Fruit fly (Drosophila melanogaster): ENCODE measurements around the gene CG43061.
A peak's percentile ranks its signal among the peaks of the same experiment; 100 is the strongest.

CG43061 gene

DNA sequence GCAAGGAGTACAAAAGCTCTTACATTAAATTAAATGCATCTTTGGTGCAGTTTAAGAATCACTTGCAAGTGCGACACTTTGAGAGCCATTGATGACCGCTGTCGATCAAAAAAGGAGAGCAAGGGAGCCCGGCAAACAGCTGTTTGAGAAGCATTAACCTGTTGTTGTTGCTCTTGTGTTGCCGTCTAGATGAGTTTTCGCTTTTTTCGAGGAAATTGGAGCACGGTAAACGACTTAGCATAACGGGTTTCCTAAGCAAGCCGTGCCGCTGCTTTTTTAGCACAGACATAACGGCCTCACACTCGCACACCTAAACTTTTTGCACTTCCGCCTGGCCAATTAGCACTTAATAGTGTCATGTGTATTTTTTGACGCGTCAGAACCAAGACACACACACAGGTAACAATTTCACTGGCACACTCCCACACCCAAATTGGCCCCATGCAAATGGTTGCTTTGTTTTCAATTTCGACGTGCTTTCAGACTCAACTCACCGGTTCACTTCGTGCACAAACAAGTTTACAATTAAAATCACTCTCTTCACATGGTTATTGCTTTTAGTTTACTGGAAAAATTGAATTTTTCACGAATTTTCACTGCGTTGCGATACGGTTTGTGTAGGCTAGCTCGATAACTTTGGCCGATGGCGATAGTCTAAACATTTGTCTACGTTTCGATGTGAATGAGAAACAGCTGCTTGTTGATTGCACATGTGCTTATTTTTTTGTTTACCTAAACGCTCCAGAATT is 19.1 kb upstream of the CG43061 start, which contains the start of the genes CG10903 and CG2747 (continued):
- no peak for TF ChIP-seq dysf (GFP tag; IDR thresholded peaks at IDR 0.05)
- no peak for TF ChIP-seq HmgD (GFP tag; optimal IDR thresholded peaks at IDR 0.05)
- TF ChIP-seq CG32767 (GFP tag; IDR thresholded peaks at IDR 0.05): no peak
- TF ChIP-seq HmgZ (tag; optimal IDR thresholded peaks at IDR 0.05): peak; percentile 39
- no peak for TF ChIP-seq schlank (tag; optimal IDR thresholded peaks at IDR 0.05)
- TF ChIP-seq CG6813 (GFP tag; optimal IDR thresholded peaks at IDR 0.05): no peak
- no peak for TF ChIP-seq jigr1 (GFP tag; IDR thresholded peaks at IDR 0.05)
- peak; percentile 64; the same call in 2 of the 3 replicates for TF ChIP-seq Doc3 (GFP tag; IDR thresholded peaks at IDR 0.05; ENCODE audit: partially characterized antibody)
- no peak for TF ChIP-seq CG8944 (GFP tag; optimal IDR thresholded peaks at IDR 0.05)
- TF ChIP-seq CG8290 (GFP tag; optimal IDR thresholded peaks at IDR 0.05): no peak
- TF ChIP-seq CG8290 (tag; optimal IDR thresholded peaks at IDR 0.05): no peak
- TF ChIP-seq CG32532 (GFP tag; IDR thresholded peaks at IDR 0.05): no peak
- no peak for TF ChIP-seq ken (GFP tag; IDR thresholded peaks at IDR 0.05)
- no peak for TF ChIP-seq CG15269 (tag; optimal IDR thresholded peaks at IDR 0.05)
- no peak for TF ChIP-seq gsb-n (tag; optimal IDR thresholded peaks at IDR 0.05)
- TF ChIP-seq CG6175 (GFP tag; IDR thresholded peaks at IDR 0.05): no peak
- no peak for TF ChIP-seq CG9215 (GFP tag; IDR thresholded peaks at IDR 0.05)
- no peak for TF ChIP-seq CG10959 (GFP tag; IDR thresholded peaks at IDR 0.05)
- no peak for TF ChIP-seq Ada2b (GFP tag; IDR thresholded peaks at IDR 0.05)
- TF ChIP-seq CrebB (tag; optimal IDR thresholded peaks at IDR 0.05): no peak
- no peak for TF ChIP-seq Aef1 (GFP tag; IDR thresholded peaks at IDR 0.05)
- TF ChIP-seq Mrtf (GFP tag; IDR thresholded peaks at IDR 0.05): no peak
- TF ChIP-seq pnt (GFP tag; optimal IDR thresholded peaks at IDR 0.05): no peak
- TF ChIP-seq bbx (GFP tag; IDR thresholded peaks at IDR 0.05; ENCODE audit: partially characterized antibody): peak; percentile 62
- TF ChIP-seq grau (tag; optimal IDR thresholded peaks at IDR 0.05): peak; percentile 9
- no peak for TF ChIP-seq B-H1 (GFP tag; IDR thresholded peaks at IDR 0.05)
- no peak for TF ChIP-seq CG10209 (GFP tag; optimal IDR thresholded peaks at IDR 0.05)
- TF ChIP-seq CG15696 (tag; optimal IDR thresholded peaks at IDR 0.05): no peak
- TF ChIP-seq en (GFP tag; optimal IDR thresholded peaks at IDR 0.05): no peak
- no peak for TF ChIP-seq Hsf (GFP tag; optimal IDR thresholded peaks at IDR 0.05)
- no peak for TF ChIP-seq CG14965 (GFP tag; optimal IDR thresholded peaks at IDR 0.05; ENCODE audit: borderline replicate concordance)
- no peak for TF ChIP-seq CG5245 (GFP tag; optimal IDR thresholded peaks at IDR 0.05)
- TF ChIP-seq eve (GFP tag; optimal IDR thresholded peaks at IDR 0.05): no peak
- TF ChIP-seq CG7372 (GFP tag; IDR thresholded peaks at IDR 0.05): no peak
- TF ChIP-seq maf-S (GFP tag; optimal IDR thresholded peaks at IDR 0.05): no peak
- peak; percentile 74 for TF ChIP-seq kni (GFP tag; optimal IDR thresholded peaks at IDR 0.05)
- TF ChIP-seq Ravus (GFP tag; IDR thresholded peaks at IDR 0.05): no peak
- no peak for TF ChIP-seq seq (GFP tag; IDR thresholded peaks at IDR 0.05)
- no peak for TF ChIP-seq ATbp (GFP tag; optimal IDR thresholded peaks at IDR 0.05)
- TF ChIP-seq Sox100B (GFP tag; optimal IDR thresholded peaks at IDR 0.05): no peak
- TF ChIP-seq CkIIα-i1 (GFP tag; IDR thresholded peaks at IDR 0.05): no peak
- no peak for TF ChIP-seq Sox102F (GFP tag; optimal IDR thresholded peaks at IDR 0.05)
- no peak for TF ChIP-seq crc (GFP tag; optimal IDR thresholded peaks at IDR 0.05)
- no peak for TF ChIP-seq TFAM (GFP tag; optimal IDR thresholded peaks at IDR 0.05)
- TF ChIP-seq CG7786 (GFP tag; optimal IDR thresholded peaks at IDR 0.05): no peak
- no peak for TF ChIP-seq slp2 (GFP tag; optimal IDR thresholded peaks at IDR 0.05)
- no peak for TF ChIP-seq slou (GFP tag; optimal IDR thresholded peaks at IDR 0.05)
- no peak for TF ChIP-seq Elba2 (GFP tag; optimal IDR thresholded peaks at IDR 0.05)
- TF ChIP-seq kay (GFP tag; optimal IDR thresholded peaks at IDR 0.05): no peak
- no peak for TF ChIP-seq CG11695 (GFP tag; IDR thresholded peaks at IDR 0.05)
- no peak for TF ChIP-seq D19A (tag; optimal IDR thresholded peaks at IDR 0.05)
- TF ChIP-seq Ptx1 (GFP tag; IDR thresholded peaks at IDR 0.05): no peak

Measured in whole organism, embryonic.